Worm (Caenorhabditis elegans): ENCODE data around the gene F21D9.8.

F21D9.8 gene

ce11 chrV:19257653-19258052 lies 22.1 kb downstream of the F21D9.8 start, which contains the start of gene F21D9.3:
F21D9.3 (minus strand) TSS chrV:19257753.
- no peak for TF ChIP-seq unc-62 (GFP tag; optimal IDR thresholded peaks at IDR 0.05)
- no peak for TF ChIP-seq egl-44 (GFP tag; IDR thresholded peaks at IDR 0.05)
- no peak for TF ChIP-seq nhr-27 (tag; optimal IDR thresholded peaks at IDR 0.05)
- TF ChIP-seq nhr-179 (tag; optimal IDR thresholded peaks at IDR 0.05), result no peak
- TF ChIP-seq unc-130 (GFP tag; optimal IDR thresholded peaks at IDR 0.05), result no peak
- no peak for TF ChIP-seq B0336.3 (GFP tag; IDR thresholded peaks at IDR 0.05)
- no peak for TF ChIP-seq zim-3 (tag; optimal IDR thresholded peaks at IDR 0.05)
- no peak for TF ChIP-seq Y67H2A.10 (GFP tag; conservative IDR thresholded peaks at IDR 0.05)
- TF ChIP-seq F37B4.10 (GFP tag; IDR thresholded peaks at IDR 0.05), result no peak
- no peak for TF ChIP-seq hmg-1.2 (GFP tag; IDR thresholded peaks at IDR 0.05)
- no peak for TF ChIP-seq madf-10 (tag; optimal IDR thresholded peaks at IDR 0.05)
- no peak for TF ChIP-seq hlh-12 (tag; optimal IDR thresholded peaks at IDR 0.05)
- no peak for TF ChIP-seq ztf-28 (GFP tag; IDR thresholded peaks at IDR 0.05)
- TF ChIP-seq die-1 (tag; optimal IDR thresholded peaks at IDR 0.05), result no peak
- TF ChIP-seq sptf-2 (GFP tag; optimal IDR thresholded peaks at IDR 0.05), result no peak
- TF ChIP-seq T07F8.4 (tag; optimal IDR thresholded peaks at IDR 0.05), result no peak
- TF ChIP-seq hrde-1 (tag; optimal IDR thresholded peaks at IDR 0.05; ENCODE audit: borderline replicate concordance), result no peak
- no peak for TF ChIP-seq nhr-80 (tag; optimal IDR thresholded peaks at IDR 0.05)
- TF ChIP-seq hmg-20 (GFP tag; IDR thresholded peaks at IDR 0.05), result no peak
- TF ChIP-seq akir-1 (GFP tag; optimal IDR thresholded peaks at IDR 0.05), result no peak

- TF ChIP-seq mel-28 (tag; optimal IDR thresholded peaks at IDR 0.05; ENCODE audit: borderline replicate concordance) (no peak), lsy-27 (tag; optimal IDR thresholded peaks at IDR 0.05; ENCODE audit: borderline replicate concordance, insufficient read depth) (no peak), him-1 (tag; optimal IDR thresholded peaks at IDR 0.05) (no peak), madf-3 (GFP tag; IDR thresholded peaks at IDR 0.05) (no peak), lir-1 (GFP tag; conservative IDR thresholded peaks at IDR 0.05) (no peak), rec-8 (tag; optimal IDR thresholded peaks at IDR 0.05) (no peak), dpff-1 (tag; optimal IDR thresholded peaks at IDR 0.05) (no peak), ztf-26 (tag; optimal IDR thresholded peaks at IDR 0.05) (no peak), nhr-27 (tag; optimal IDR thresholded peaks at IDR 0.05) (no peak), B0019.2 (GFP tag; conservative IDR thresholded peaks at IDR 0.05) (no peak), hlh-26 (GFP tag; conservative IDR thresholded peaks at IDR 0.05) (no peak)
Observed at ce11 chrV:19253520-19253919, 26.3 kb downstream of the F21D9.8 start, which contains the start of gene F21D9.4. F21D9.4 (plus strand) TSS chrV:19253820.

- TF ChIP-seq bed-1 (GFP tag; IDR thresholded peaks at IDR 0.05) (no peak), sptf-2 (GFP tag; optimal IDR thresholded peaks at IDR 0.05) (no peak), chd-7 (tag; optimal IDR thresholded peaks at IDR 0.05) (no peak), K12H6.12 (tag; optimal IDR thresholded peaks at IDR 0.05) (no peak), gei-17 (GFP tag; optimal IDR thresholded peaks at IDR 0.05) (no peak), nhr-27 (tag; optimal IDR thresholded peaks at IDR 0.05) (no peak), F10E7.11 (tag; optimal IDR thresholded peaks at IDR 0.05) (no peak), akir-1 (GFP tag; optimal IDR thresholded peaks at IDR 0.05) (no peak), F49E8.2 (tag; optimal IDR thresholded peaks at IDR 0.05; ENCODE audit: insufficient read depth) (no peak), snpc-3.4 (tag; optimal IDR thresholded peaks at IDR 0.05) (no peak), F57C9.4 (tag; optimal IDR thresholded peaks at IDR 0.05) (no peak)
Observed at ce11 chrV:19251844-19252243, 27.9 kb downstream of the F21D9.8 start, which contains the start of gene F21D9.11. F21D9.11 (plus strand) TSS chrV:19252144.
